Fruit fly (Drosophila melanogaster) whole organism, embryonic: Measurements from ENCODE around the gene beag.

Experiments
- B-H2 ChIP-seq: fragments of 200-800 bp; sonication (Bioruptor generic); optimal IDR thresholded peaks from 2 replicates; lab custom pipeline; 2018; ENCODE audit warnings: missing biosample characterization, mild to moderate bottlenecking, missing genetic modification characterization
- BEAF-32 ChIP-seq: fragments of 200-800 bp; sonication (Bioruptor generic); optimal IDR thresholded peaks from 3 replicates; lab custom pipeline; 2017; ENCODE audit warnings: missing biosample characterization, missing genetic modification characterization, mild to moderate bottlenecking, moderate library complexity, missing genetic modification reagents
- CG10366 ChIP-seq: fragments of 200-800 bp; sonication (Bioruptor generic); IDR thresholded peaks from 2 replicates; pipeline ENCODE4 v1.3.6; 2022; ENCODE audit warnings: missing biosample characterization, missing genetic modification characterization
- CG11560 ChIP-seq: fragments of 200-800 bp; sonication (Bioruptor generic); IDR thresholded peaks from 3 replicates; pipeline ENCODE4 v1.3.6; 2022; ENCODE audit warnings: missing biosample characterization, missing genetic modification characterization
- CG12769 ChIP-seq: fragments of 200-800 bp; sonication (Bioruptor generic); optimal IDR thresholded peaks from 2 replicates; lab custom pipeline; 2019; ENCODE audit warnings: missing biosample characterization, mild to moderate bottlenecking, missing genetic modification characterization, moderate library complexity
- CG13296 ChIP-seq: fragments of 200-800 bp; sonication (Bioruptor generic); optimal IDR thresholded peaks from 3 replicates; lab custom pipeline; 2018; ENCODE audit warnings: missing biosample characterization, mild to moderate bottlenecking, missing genetic modification characterization
- CG13424 ChIP-seq: fragments of 200-800 bp; sonication (Bioruptor generic); optimal IDR thresholded peaks from 2 replicates; lab custom pipeline; 2019; ENCODE audit warnings: missing biosample characterization, mild to moderate bottlenecking, missing genetic modification characterization, moderate library complexity
- CG13775 ChIP-seq: fragments of 200-800 bp; sonication (Bioruptor generic); optimal IDR thresholded peaks from 3 replicates; lab custom pipeline; 2017; ENCODE audit warnings: missing biosample characterization, mild to moderate bottlenecking, missing genetic modification characterization
- CG15073 ChIP-seq: fragments of 200-800 bp; sonication (Bioruptor generic); optimal IDR thresholded peaks from 2 replicates; lab custom pipeline; 2016; ENCODE audit warnings: missing biosample characterization, missing genetic modification characterization
- CG17328 ChIP-seq: fragments of 200-800 bp; sonication (Bioruptor generic); IDR thresholded peaks from 2 replicates; pipeline ENCODE4 v1.3.6; 2022; ENCODE audit warnings: missing biosample characterization, missing genetic modification characterization
- CG17612 ChIP-seq: fragments of 200-800 bp; sonication (Bioruptor generic); IDR thresholded peaks from 2 replicates; pipeline ENCODE4 v1.3.6; 2022; ENCODE audit warnings: missing biosample characterization, missing genetic modification characterization
- CG17912 ChIP-seq: fragments of 200-800 bp; sonication (Bioruptor generic); optimal IDR thresholded peaks from 2 replicates; lab custom pipeline; 2018; ENCODE audit warnings: missing biosample characterization, mild to moderate bottlenecking, missing genetic modification characterization
- CG2116 ChIP-seq: fragments of 200-800 bp; sonication (Bioruptor generic); optimal IDR thresholded peaks from 3 replicates; lab custom pipeline; 2018; ENCODE audit warnings: missing biosample characterization, mild to moderate bottlenecking, missing genetic modification characterization
- CG34376 ChIP-seq: fragments of 200-800 bp; sonication (Bioruptor generic); optimal IDR thresholded peaks from 2 replicates; lab custom pipeline; 2018; ENCODE audit warnings: missing biosample characterization, mild to moderate bottlenecking, missing genetic modification characterization
- CG4328 ChIP-seq: fragments of 200-800 bp; sonication (Bioruptor generic); optimal IDR thresholded peaks from 3 replicates; lab custom pipeline; 2017; ENCODE audit warnings: missing biosample characterization, missing genetic modification reagents, missing genetic modification characterization
- CG4404 ChIP-seq: fragments of 200-800 bp; sonication (Bioruptor generic); IDR thresholded peaks from 2 replicates; pipeline ENCODE4 v1.3.6; 2022; ENCODE audit warnings: missing biosample characterization, missing genetic modification characterization
- CG6654 ChIP-seq: fragments of 200-800 bp; sonication (Bioruptor generic); optimal IDR thresholded peaks from 2 replicates; lab custom pipeline; 2017; ENCODE audit warnings: missing biosample characterization, mild to moderate bottlenecking, missing genetic modification characterization
- CG7372 ChIP-seq: fragments of 200-800 bp; sonication (Bioruptor generic); IDR thresholded peaks from 2 replicates; pipeline ENCODE4 v1.3.6; 2022; ENCODE audit warnings: missing biosample characterization, missing genetic modification characterization
- CG7786 ChIP-seq: fragments of 200-800 bp; sonication (Bioruptor generic); optimal IDR thresholded peaks from 2 replicates; lab custom pipeline; 2016; ENCODE audit warnings: missing biosample characterization, missing genetic modification characterization
- CG8290 ChIP-seq, 3 experiments: fragments of 200-800 bp; sonication (Bioruptor generic); optimal IDR thresholded peaks; 2 replicates each; lab custom pipeline; 2016 to 2019; ENCODE audit warnings: missing biosample characterization in 3 of 3, missing genetic modification characterization in 3 of 3, mild to moderate bottlenecking in 2 of 3, moderate library complexity in 1 of 3
- CG9609 ChIP-seq: fragments of 200-800 bp; sonication (Bioruptor generic); optimal IDR thresholded peaks from 3 replicates; lab custom pipeline; 2016; ENCODE audit warnings: missing biosample characterization, missing genetic modification characterization
- CG9876 ChIP-seq: fragments of 200-800 bp; sonication (Bioruptor generic); optimal IDR thresholded peaks from 2 replicates; lab custom pipeline; 2016; ENCODE audit warnings: missing biosample characterization, missing genetic modification characterization
- CG9932 ChIP-seq: fragments of 200-800 bp; sonication (Bioruptor generic); IDR thresholded peaks from 2 replicates; pipeline ENCODE4 v1.3.6; 2022; ENCODE audit warnings: missing biosample characterization, missing genetic modification characterization
- Gug ChIP-seq: fragments of 200-800 bp; sonication (Bioruptor generic); IDR thresholded peaks from 4 replicates; pipeline ENCODE4 v1.3.6; 2022; ENCODE audit warnings: missing biosample characterization, missing genetic modification characterization
- Lpt ChIP-seq: fragments of >200 bp; optimal IDR thresholded peaks from 2 replicates; lab custom pipeline; 2018; ENCODE audit warnings: missing biosample characterization, missing genetic modification characterization
- MBD-R2 ChIP-seq: fragments of 200-800 bp; sonication (Bioruptor generic); IDR thresholded peaks from 2 replicates; pipeline ENCODE4 v1.3.6; 2022; ENCODE audit warnings: missing biosample characterization, missing genetic modification characterization
- Med ChIP-seq: fragments of 200-800 bp; sonication (Bioruptor generic); peaks from one replicate; lab custom pipeline; 2016; ENCODE audit warnings: missing biosample characterization, missing genetic modification characterization, mild to moderate bottlenecking, inconsistent platforms, moderate library complexity
- Meics ChIP-seq: fragments of 200-800 bp; sonication (Bioruptor generic); optimal IDR thresholded peaks from 2 replicates; lab custom pipeline; 2017; ENCODE audit warnings: missing biosample characterization, mild to moderate bottlenecking, missing genetic modification characterization
- Mrtf ChIP-seq: fragments of 200-800 bp; sonication (Bioruptor generic); IDR thresholded peaks from 3 replicates; pipeline ENCODE4 v1.3.6; 2022; ENCODE audit warnings: missing biosample characterization, missing genetic modification characterization
- Myb ChIP-seq: fragments of 200-800 bp; sonication (Bioruptor generic); optimal IDR thresholded peaks from 2 replicates; lab custom pipeline; 2016; ENCODE audit warnings: missing biosample characterization, missing genetic modification characterization
- NK7.1 ChIP-seq: fragments of 200-800 bp; sonication (Bioruptor generic); optimal IDR thresholded peaks from 3 replicates; lab custom pipeline; 2016; ENCODE audit warnings: missing biosample characterization, missing genetic modification characterization
- Neu2 ChIP-seq: fragments of 200-800 bp; sonication (Bioruptor generic); optimal IDR thresholded peaks from 3 replicates; lab custom pipeline; 2016; ENCODE audit warnings: missing biosample characterization, missing genetic modification characterization, borderline replicate concordance
- Optix ChIP-seq: fragments of 200-800 bp; sonication (Bioruptor generic); IDR thresholded peaks from 3 replicates; pipeline ENCODE4 v1.3.6; 2022; ENCODE audit warnings: missing biosample characterization, missing genetic modification characterization
- Ptx1 ChIP-seq: fragments of 200-800 bp; sonication (Bioruptor generic); IDR thresholded peaks from 2 replicates; pipeline ENCODE4 v1.3.6; 2022; ENCODE audit warnings: missing biosample characterization, missing genetic modification characterization
- Vsx1 ChIP-seq: fragments of 200-800 bp; sonication (Bioruptor generic); optimal IDR thresholded peaks from 2 replicates; lab custom pipeline; 2017; ENCODE audit warnings: missing biosample characterization, mild to moderate bottlenecking, missing genetic modification characterization, missing genetic modification reagents
- cad ChIP-seq: fragments of >200 bp; optimal IDR thresholded peaks from 2 replicates; lab custom pipeline; 2017; ENCODE audit warnings: missing biosample characterization, missing genetic modification characterization
- ci ChIP-seq: fragments of 200-800 bp; sonication (Bioruptor generic); IDR thresholded peaks from 3 replicates; pipeline ENCODE4 v1.3.6; 2022; ENCODE audit warnings: missing biosample characterization, missing genetic modification characterization
- dati ChIP-seq: fragments of 200-800 bp; sonication (Bioruptor generic); IDR thresholded peaks from 2 replicates; pipeline ENCODE4 v1.3.6; 2022; ENCODE audit warnings: missing biosample characterization, missing genetic modification characterization
- dmrt99B ChIP-seq: fragments of 200-800 bp; sonication (Bioruptor generic); optimal IDR thresholded peaks from 2 replicates; lab custom pipeline; 2018; ENCODE audit warnings: missing biosample characterization, mild to moderate bottlenecking, missing genetic modification characterization, moderate library complexity
- ewg ChIP-seq: fragments of 200-800 bp; sonication (Bioruptor generic); optimal IDR thresholded peaks from 3 replicates; lab custom pipeline; 2017; ENCODE audit warnings: mild to moderate bottlenecking, missing biosample characterization, missing genetic modification reagents, missing genetic modification characterization
- fd3F ChIP-seq: fragments of 200-800 bp; sonication (Bioruptor generic); optimal IDR thresholded peaks from 2 replicates; lab custom pipeline; 2018; ENCODE audit warnings: missing biosample characterization, mild to moderate bottlenecking, missing genetic modification characterization, moderate library complexity
- mld ChIP-seq: fragments of 200-800 bp; sonication (Bioruptor generic); IDR thresholded peaks from 3 replicates; pipeline ENCODE4 v1.3.6; 2022; ENCODE audit warnings: missing biosample characterization, missing genetic modification characterization; ENCODE audit not compliant: partially characterized antibody
- onecut ChIP-seq: fragments of 200-800 bp; sonication (Bioruptor generic); IDR thresholded peaks from 2 replicates; pipeline ENCODE4 v1.3.6; 2022; ENCODE audit warnings: missing biosample characterization, missing genetic modification characterization
- p53 ChIP-seq: fragments of 200-800 bp; sonication (Bioruptor generic); optimal IDR thresholded peaks from 2 replicates; lab custom pipeline; 2016; ENCODE audit warnings: missing biosample characterization, missing genetic modification characterization
- repo ChIP-seq: fragments of 200-800 bp; sonication (Bioruptor generic); optimal IDR thresholded peaks from 2 replicates; lab custom pipeline; 2016; ENCODE audit warnings: missing biosample characterization, missing genetic modification characterization
- seq ChIP-seq: fragments of 200-800 bp; sonication (Bioruptor generic); IDR thresholded peaks from 2 replicates; pipeline ENCODE4 v1.3.6; 2022; ENCODE audit warnings: missing biosample characterization, missing genetic modification characterization
- sob ChIP-seq: fragments of 200-800 bp; sonication (Bioruptor generic); IDR thresholded peaks from 2 replicates; pipeline ENCODE4 v1.3.6; 2022; ENCODE audit warnings: missing biosample characterization, missing genetic modification characterization
- ssp ChIP-seq: fragments of 200-800 bp; sonication (Bioruptor generic); IDR thresholded peaks from 2 replicates; pipeline ENCODE4 v1.3.6; 2022; ENCODE audit warnings: missing biosample characterization, missing genetic modification characterization
- toy ChIP-seq: fragments of 200-800 bp; sonication (Bioruptor generic); IDR thresholded peaks from 2 replicates; pipeline ENCODE4 v1.3.6; 2022; ENCODE audit warnings: missing biosample characterization, missing genetic modification characterization
- ttk ChIP-seq: fragments of 200-800 bp; sonication (Bioruptor generic); IDR thresholded peaks from 2 replicates; pipeline ENCODE4 v2.1.2; 2022; ENCODE audit warnings: missing biosample characterization, missing genetic modification characterization
- tup ChIP-seq: fragments of 200-800 bp; sonication (Bioruptor generic); optimal IDR thresholded peaks from 2 replicates; lab custom pipeline; 2016; ENCODE audit warnings: missing biosample characterization, mild to moderate bottlenecking, missing genetic modification characterization, moderate library complexity
- vvl ChIP-seq: fragments of 200-800 bp; sonication (Bioruptor generic); IDR thresholded peaks from 2 replicates; pipeline ENCODE4 v1.3.6; 2022; ENCODE audit warnings: missing biosample characterization, missing genetic modification characterization

Gene beag

DNA sequence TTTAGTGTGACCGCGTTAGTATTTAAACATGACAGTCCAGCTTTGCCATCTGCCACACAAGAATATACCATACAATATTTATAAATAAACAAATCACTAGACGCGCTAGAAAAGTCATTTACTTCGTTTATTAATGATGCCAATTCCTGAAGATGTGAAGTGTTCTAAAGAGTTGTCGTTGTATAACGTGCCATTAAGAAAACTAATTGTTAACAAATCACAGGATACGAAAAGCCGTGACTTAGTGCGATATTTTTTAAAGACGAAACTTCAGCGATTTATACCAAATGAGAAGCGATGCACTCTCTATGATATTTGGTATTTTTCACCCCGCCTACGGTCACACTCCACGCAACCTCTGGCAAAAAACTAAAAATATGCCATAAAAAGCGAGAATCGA, 25.4 kb downstream of the beag start, which contains the start of gene neur (continued):
- TF ChIP-seq Med (GFP tag; lab: Kevin White, UChicago) (peak; percentile 86), Vsx1 (GFP tag; lab: Kevin White, UChicago) (no peak), CG7786 (GFP tag; lab: Kevin White, UChicago) (no peak), BEAF-32 (GFP tag; lab: Kevin White, UChicago) (peak; percentile 91), dmrt99B (no peak), toy (no peak), CG17612 (GFP tag; lab: Robert Waterston, UW) (no peak), sob (no peak), Lpt (GFP tag; lab: Kevin White, UChicago) (no peak), Myb (GFP tag; lab: Kevin White, UChicago) (peak; percentile 6), CG12769 (tag; lab: Kevin White, UChicago) (no peak), tup (GFP tag; lab: Kevin White, UChicago) (no peak), ci (GFP tag; lab: Robert Waterston, UW) (peak; percentile 46; the same call in 1 of the 3 replicates), CG8290 (GFP tag; optimal IDR thresholded peaks at IDR 0.05; lab: Kevin White, UChicago) (peak; percentile 24), CG8290 (tag; optimal IDR thresholded peaks at IDR 0.05; lab: Kevin White, UChicago) (peak in 1 of 2 experiments; percentile 1), MBD-R2 (GFP tag; lab: Robert Waterston, UW) (peak; percentile 57), CG7372 (GFP tag; lab: Robert Waterston, UW) (no peak), CG6654 (GFP tag; lab: Kevin White, UChicago) (no peak), repo (no peak), CG4328 (GFP tag; lab: Kevin White, UChicago) (peak; percentile 15), Ptx1 (GFP tag; lab: Robert Waterston, UW) (no peak), onecut (GFP tag; lab: Robert Waterston, UW) (no peak), Optix (GFP tag; lab: Robert Waterston, UW) (no peak), ewg (GFP tag; lab: Kevin White, UChicago) (no peak), Gug (GFP tag; lab: Robert Waterston, UW) (no peak), NK7.1 (GFP tag; lab: Kevin White, UChicago) (no peak), fd3F (GFP tag; lab: Kevin White, UChicago) (no peak), CG4404 (GFP tag; lab: Robert Waterston, UW) (no peak), p53 (GFP tag; lab: Kevin White, UChicago) (no peak), CG13296 (no peak), ttk (GFP tag; lab: Robert Waterston, UW) (no peak), CG17912 (GFP tag; lab: Kevin White, UChicago) (no peak), CG15073 (GFP tag; lab: Kevin White, UChicago) (no peak), dati (GFP tag; lab: Robert Waterston, UW) (no peak), CG13775 (peak; percentile 28), seq (GFP tag; lab: Robert Waterston, UW) (no peak), vvl (GFP tag; lab: Robert Waterston, UW) (no peak; the same call in 1 of the 2 replicates), ssp (peak; percentile 46), CG9609 (GFP tag; lab: Kevin White, UChicago) (no peak), CG34376 (GFP tag; lab: Kevin White, UChicago) (peak; percentile 19), CG17328 (GFP tag; lab: Robert Waterston, UW) (no peak), mld (0 out of 3 replicates have a peak, but pooled peaks have one; percentile 11), Mrtf (GFP tag; lab: Robert Waterston, UW) (no peak), CG9876 (no peak), Meics (GFP tag; lab: Kevin White, UChicago) (peak; percentile 18), CG2116 (GFP tag; lab: Kevin White, UChicago) (peak; percentile 54), cad (no peak), B-H2 (no peak), CG13424 (peak; percentile 23), CG10366 (GFP tag; lab: Robert Waterston, UW) (no peak), CG9932 (GFP tag; lab: Robert Waterston, UW) (peak; percentile 45; the same call in 1 of the 2 replicates), CG11560 (tag; lab: Robert Waterston, UW) (no peak), Neu2 (GFP tag; lab: Kevin White, UChicago) (no peak)
